Fruit fly (Drosophila melanogaster) whole organism, wandering third instar larva: Measurements from ENCODE around the gene CG46399.

Source experiments
- CrebA ChIP-seq: fragments of 200-800 bp; sonication (Bioruptor generic); optimal IDR thresholded peaks from 2 replicates; lab custom pipeline; 2016; ENCODE audit warnings: missing biosample characterization, mild to moderate bottlenecking, missing genetic modification characterization, borderline replicate concordance
- h ChIP-seq: fragments of 200-800 bp; sonication (Bioruptor generic); optimal IDR thresholded peaks from 3 replicates; lab custom pipeline; 2016; ENCODE audit warnings: missing biosample characterization, mild to moderate bottlenecking, missing genetic modification characterization
- usp ChIP-seq: fragments of >200 bp; optimal IDR thresholded peaks from 2 replicates; lab custom pipeline; 2017; ENCODE audit warnings: missing biosample characterization, missing genetic modification characterization

DNA sequence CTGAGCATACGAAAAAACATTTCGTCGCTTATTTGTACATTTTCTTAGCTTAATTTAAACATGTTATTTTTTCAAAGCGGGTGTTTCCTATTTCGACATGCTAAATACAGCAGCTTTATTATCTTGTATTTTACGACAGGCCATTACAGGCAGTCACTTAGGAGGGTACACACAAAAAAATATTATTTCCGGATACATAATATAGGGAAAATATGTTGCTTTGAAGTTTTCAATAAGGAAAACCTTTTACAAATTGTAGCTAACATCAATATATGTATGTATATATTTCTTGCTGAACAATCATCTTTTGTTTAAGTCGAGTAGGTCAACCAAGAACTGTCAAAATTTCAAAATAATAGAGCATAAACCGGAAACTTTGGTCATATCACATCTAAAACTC, at the start of gene CG46399:
- no peak for TF ChIP-seq CrebA (GFP tag; lab: Kevin White, UChicago)
- TF ChIP-seq h (GFP tag; lab: Kevin White, UChicago), result no peak
- TF ChIP-seq usp (GFP tag; lab: Kevin White, UChicago), result no peak
